Worm (Caenorhabditis elegans): ENCODE results near the gene srv-7.

Gene srv-7

DNA sequence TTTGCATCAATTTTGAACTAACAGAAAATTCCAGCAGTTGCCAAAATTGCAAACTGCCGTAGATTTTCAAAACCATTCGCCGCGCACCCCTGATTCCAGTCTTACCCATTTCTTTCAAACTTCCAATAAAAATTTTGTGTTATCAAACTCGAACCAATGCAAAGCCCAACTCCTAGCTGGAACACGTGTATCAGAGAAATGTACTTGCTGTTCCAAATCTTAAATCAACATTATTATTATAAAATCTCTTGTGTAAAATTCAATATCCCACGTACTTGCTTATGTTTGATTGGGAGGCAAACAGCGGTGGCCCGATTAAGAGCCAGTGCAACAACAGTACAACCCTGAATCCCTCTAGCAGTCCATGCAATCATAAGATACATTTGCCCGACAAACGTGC is 3.7 kb downstream of the srv-7 start:
- no peak for TF ChIP-seq unc-62 (GFP tag; optimal IDR thresholded peaks at IDR 0.05)

DNA sequence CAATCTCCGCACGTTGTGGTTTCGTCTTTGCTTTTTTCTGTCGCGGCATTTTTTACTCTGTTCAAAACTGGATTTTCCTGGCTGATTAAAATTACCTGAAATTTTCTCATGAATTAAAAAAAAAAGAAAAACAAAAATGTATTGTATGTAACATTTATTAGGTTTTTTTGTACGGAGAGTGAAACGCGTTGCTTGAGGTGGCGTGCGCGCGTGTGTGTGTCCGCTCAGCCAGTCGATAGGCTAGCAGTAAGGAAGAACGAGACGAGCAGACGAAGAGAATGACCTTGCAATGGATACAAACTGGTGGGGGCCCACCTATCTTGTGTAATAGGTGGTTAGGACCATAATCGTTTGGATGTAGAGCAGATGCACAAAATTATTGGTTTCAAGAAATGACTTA is 6.5 kb downstream of the srv-7 start, which contains the start of gene T22B7.4:
Gene T22B7.4 (minus strand): TSS at position 101 of the 400 bp plus-strand sequence.
- TF ChIP-seq unc-62 (GFP tag; optimal IDR thresholded peaks at IDR 0.05): no peak

DNA sequence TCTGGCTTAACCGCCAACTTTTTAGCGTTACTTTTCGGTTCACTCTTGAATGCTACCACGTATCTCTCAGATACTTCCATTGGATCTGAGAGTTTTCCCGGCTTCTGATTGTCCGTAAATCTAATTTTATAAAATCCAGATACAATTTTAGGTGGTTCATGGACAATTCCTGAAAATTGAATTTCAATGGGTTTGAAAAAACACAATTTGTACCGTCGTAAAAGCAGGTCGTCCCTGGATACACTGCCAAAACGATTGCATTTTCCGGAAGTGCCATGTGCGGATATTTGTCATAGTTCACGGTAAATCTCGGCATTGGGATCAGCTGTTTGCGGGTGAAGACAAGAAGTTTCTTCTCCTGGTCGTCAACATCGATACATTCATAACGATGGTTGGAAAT is 8.2 kb downstream of the srv-7 start:
- no peak for TF ChIP-seq unc-62 (GFP tag; optimal IDR thresholded peaks at IDR 0.05)

DNA sequence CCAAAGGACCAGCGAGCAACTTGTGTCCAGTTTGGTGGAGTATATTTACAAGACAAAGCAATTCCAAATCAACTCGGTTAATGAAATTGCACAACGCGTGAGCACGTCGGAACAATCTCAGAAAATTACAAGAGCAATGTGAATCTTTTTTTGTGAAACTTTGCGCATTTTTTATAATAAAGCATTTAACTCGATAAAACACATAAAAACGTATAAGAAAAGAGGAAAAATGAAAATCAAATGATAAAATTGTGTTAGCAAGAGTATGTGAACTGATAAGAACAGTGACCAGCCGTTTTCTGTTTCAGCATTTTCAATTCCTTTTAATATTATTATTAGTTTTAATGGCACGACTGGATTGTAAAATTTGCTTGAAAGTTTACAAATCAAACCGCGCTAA is 16.2 kb downstream of the srv-7 start, which contains the start of gene T22B7.8:
Gene T22B7.8 (plus strand): TSS at position 301 of the 400 bp plus-strand sequence.
- no peak for TF ChIP-seq unc-62 (GFP tag; optimal IDR thresholded peaks at IDR 0.05)

DNA sequence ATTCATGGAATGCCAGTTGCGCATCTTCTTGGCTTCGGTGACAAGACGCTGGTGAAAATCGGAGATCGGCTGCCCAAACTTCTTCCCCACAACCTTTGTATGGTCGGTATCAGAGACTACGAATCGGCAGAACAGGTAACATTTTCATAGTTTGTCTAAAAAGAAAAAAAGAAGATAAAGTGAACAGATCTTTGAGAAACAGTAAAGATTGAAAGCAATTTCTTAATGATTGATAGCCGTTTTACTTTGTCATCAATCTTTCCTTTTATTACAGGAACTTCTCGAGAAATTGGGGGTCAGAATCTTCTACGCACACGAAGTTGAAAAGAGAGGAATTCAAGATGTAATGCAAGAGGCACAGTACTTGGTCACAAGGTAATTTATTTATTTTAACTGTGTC is 16.8 kb downstream of the srv-7 start:
- TF ChIP-seq unc-62 (GFP tag; optimal IDR thresholded peaks at IDR 0.05): no peak

DNA sequence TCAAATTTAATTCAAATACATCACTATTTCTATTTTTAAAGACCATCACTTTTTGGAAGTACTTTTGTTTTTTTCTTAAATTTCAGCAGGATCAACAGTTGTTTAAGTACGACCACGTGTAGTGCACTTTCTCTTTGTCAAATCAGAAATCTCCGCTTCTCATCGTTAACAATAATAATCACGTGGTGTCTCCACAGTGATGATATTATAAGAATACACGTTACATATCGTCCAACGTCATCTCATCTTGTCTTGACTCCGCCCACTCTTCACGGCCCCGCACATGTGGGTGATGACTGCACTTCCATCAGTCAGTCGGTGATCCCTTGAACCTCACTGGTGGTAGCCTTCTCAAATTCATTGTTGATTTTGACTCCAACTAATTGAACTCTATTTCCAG is 17.8 kb downstream of the srv-7 start, which contains the start of gene argn-1:
Gene argn-1 (plus strand): TSS at position 83 of the 400 bp plus-strand sequence.
- no peak for TF ChIP-seq unc-62 (GFP tag; optimal IDR thresholded peaks at IDR 0.05)

DNA sequence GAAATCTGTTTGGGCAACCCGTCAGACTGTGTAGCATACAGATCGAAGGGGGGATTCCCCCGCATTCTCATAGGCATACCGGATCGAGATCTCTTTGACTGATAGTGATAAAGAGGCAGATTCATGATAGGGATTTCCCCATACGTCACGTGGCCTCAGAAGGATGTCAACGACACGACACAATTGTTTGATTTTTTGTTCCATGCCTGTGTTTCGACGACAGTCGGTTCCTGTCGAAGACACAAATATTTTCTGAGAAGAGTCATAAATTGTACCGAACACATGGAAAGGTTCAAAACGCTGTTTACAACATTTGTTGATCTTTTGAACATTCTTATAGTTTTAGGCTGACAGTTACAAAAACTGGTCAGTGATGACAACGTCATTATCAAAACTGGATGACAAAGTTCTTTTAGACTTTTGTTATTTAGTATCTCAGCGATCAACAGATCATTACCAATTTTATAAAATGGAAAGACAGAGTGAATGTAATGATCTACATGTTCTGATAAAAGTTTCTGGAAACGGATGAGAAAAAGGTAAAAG is 19.3 kb downstream of the srv-7 start:
- TF ChIP-seq unc-62 (GFP tag; optimal IDR thresholded peaks at IDR 0.05): no peak

DNA sequence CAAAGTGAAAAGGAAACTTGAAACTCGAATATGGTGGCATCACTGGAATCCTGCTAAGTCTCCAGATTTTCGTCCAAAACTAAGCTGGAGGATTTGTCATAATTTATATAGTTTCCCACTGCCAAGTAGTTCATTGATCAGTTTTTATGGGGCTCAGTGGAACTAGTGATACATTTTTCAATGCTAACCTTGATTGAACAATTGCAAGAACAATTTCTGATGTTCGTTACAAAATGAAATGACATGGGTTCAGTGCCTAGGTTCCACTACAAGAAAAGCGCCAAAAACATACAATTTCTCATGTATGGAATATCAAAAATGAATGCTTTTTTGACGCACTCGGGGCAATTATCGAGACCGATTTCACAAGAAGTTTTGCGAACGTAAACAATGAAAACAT is 26.0 kb downstream of the srv-7 start:
- TF ChIP-seq unc-62 (GFP tag; optimal IDR thresholded peaks at IDR 0.05): no peak

- no peak for TF ChIP-seq unc-62 (GFP tag; optimal IDR thresholded peaks at IDR 0.05)
These were observed 31.8 kb downstream of the srv-7 start for ce11 chrX:5616000-5616399.

DNA sequence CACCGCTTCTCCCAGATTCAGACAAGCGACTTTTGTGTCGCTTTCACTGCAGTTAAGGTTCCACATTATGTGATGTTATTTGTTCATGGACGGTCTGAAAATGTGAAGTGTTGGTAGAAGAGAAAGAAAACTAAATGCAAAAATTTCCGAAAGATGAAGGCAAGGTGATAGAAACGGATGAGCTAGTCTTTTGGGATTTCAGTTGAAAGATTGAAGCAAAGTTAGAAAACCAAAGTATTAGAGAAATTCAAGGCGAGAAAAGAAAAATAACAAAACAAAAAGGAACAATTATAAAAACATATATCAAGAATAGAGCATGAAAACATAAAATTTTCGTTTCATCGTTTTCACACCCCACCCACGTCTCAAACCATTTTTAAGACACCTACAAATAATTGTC is 36.6 kb downstream of the srv-7 start, which contains the start of gene octr-1:
Gene octr-1 (minus strand): TSS at position 101 of the 400 bp plus-strand sequence.
- no peak for TF ChIP-seq unc-62 (GFP tag; optimal IDR thresholded peaks at IDR 0.05)

DNA sequence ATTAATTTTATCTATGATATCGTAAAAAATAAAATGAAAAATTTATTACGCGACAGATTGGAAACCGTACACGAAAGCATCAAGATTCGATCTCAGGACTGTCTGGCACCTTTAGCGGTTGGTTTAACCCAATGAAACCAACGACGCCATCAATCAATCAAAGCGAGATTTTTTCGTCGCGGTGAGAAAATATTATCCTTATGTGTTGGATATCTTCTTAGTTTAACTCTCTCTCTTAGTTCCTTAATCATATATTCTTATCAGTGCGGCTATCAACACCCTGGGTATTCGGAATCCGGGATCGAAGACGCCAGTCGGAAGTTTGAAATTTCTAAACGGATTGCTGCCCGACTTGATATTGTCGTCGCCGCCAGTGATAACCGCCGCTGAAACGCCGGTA is 42.7 kb downstream of the srv-7 start:
- no peak for TF ChIP-seq unc-62 (GFP tag; optimal IDR thresholded peaks at IDR 0.05)

DNA sequence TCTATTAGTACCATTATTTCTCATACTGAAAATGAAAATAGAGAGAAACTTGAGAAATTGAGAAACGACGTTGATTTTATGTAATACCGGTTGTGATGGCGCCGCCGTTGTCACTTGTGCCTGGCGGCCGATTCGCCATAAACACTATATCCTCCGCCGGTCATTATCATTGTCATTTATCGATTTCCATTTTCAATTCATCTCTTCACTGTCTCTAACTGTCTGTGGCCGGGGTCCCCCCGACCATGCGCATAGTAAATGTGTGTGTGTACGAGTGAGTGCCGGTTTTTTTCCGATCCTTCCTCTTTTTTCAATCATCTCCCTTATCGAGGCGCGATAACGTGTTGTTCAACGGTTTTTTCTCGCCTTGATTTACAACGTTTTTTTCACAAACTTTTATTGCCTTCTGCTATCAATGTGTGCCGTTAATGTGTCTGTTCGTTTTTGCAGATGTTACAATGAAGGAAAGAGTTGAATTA is 44.4 kb downstream of the srv-7 start, which contains the start of gene F14D12.1:
Gene F14D12.1 (plus strand): TSS at position 429 of the 479 bp plus-strand sequence.
- TF ChIP-seq unc-62 (GFP tag; optimal IDR thresholded peaks at IDR 0.05): no peak

DNA sequence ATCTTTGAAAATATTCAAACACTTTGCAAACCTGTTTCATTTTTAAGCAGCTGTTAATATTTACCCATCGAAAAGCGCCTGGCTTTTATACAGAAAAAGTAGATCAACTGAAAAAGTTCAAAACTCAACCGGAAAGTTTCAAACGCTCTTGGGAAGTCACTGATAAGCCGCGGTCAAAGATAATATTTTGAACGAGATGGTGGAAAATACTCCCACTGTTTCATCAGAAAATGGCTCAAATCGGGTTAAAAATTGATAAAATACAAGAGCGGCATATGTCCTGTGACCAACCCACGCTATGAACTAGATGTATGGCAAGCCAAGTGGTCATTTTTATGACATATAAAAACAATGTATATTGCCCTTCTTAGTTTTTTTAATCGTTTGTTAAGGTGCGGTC is 48.6 kb downstream of the srv-7 start, which contains the start of gene sulp-2:
Gene sulp-2 (minus strand): TSS at position 107 of the 400 bp plus-strand sequence.
- no peak for TF ChIP-seq unc-62 (GFP tag; optimal IDR thresholded peaks at IDR 0.05)
